Fruit fly (Drosophila melanogaster) whole organism: ENCODE measurements around the gene CG3457.

Experiments
- CG8478 ChIP-seq: fragments of >200 bp; optimal IDR thresholded peaks from 2 replicates; lab custom pipeline; 2018; ENCODE audit warnings: inconsistent platforms
- Dll ChIP-seq: fragments of >200 bp; optimal IDR thresholded peaks from 2 replicates; lab custom pipeline; 2017
- EcR ChIP-seq, 2 experiments: fragments of >200 bp; optimal IDR thresholded peaks; 2 replicates each; lab custom pipeline; 2017; ENCODE audit warnings: missing biosample characterization in 2 of 2, missing genetic modification characterization in 2 of 2, missing genetic modification reagents in 2 of 2
- pan ChIP-seq: fragments of >200 bp; optimal IDR thresholded peaks from 2 replicates; lab custom pipeline; 2017
- psq ChIP-seq: fragments of >200 bp; optimal IDR thresholded peaks from 2 replicates; lab custom pipeline; 2017
- usp ChIP-seq: fragments of >200 bp; optimal IDR thresholded peaks from 2 replicates; lab custom pipeline; 2017; ENCODE audit warnings: missing biosample characterization, missing genetic modification characterization, mixed read lengths

- no peak for TF ChIP-seq EcR (GFP tag; optimal IDR thresholded peaks at IDR 0.05; lab: Kevin White, UChicago)
- TF ChIP-seq psq (lab: Kevin White, UChicago): no peak
- TF ChIP-seq pan (lab: Kevin White, UChicago): no peak
- no peak for TF ChIP-seq CG8478 (lab: Kevin White, UChicago)
- no peak for TF ChIP-seq usp (GFP tag; lab: Kevin White, UChicago)
- TF ChIP-seq Dll (lab: Kevin White, UChicago): no peak
Observed at dm6 chrX:2212327-2212820, 24.8 kb downstream of the CG3457 start.
